Fruit fly (Drosophila melanogaster) whole organism, prepupa: ENCODE measurements around the gene CG13385.

Source experiments
- CG10631 ChIP-seq: fragments of 200-800 bp; sonication (Bioruptor generic); optimal IDR thresholded peaks from 2 replicates; lab custom pipeline; 2016; ENCODE audit warnings: missing biosample characterization, missing genetic modification characterization
- CG11902 ChIP-seq: fragments of 200-800 bp; sonication (Bioruptor generic); optimal IDR thresholded peaks from 3 replicates; lab custom pipeline; 2016; ENCODE audit warnings: missing biosample characterization, missing genetic modification characterization
- CG15336 ChIP-seq: fragments of 200-800 bp; sonication (Bioruptor generic); IDR thresholded peaks from 2 replicates; pipeline ENCODE4 v1.3.6; 2022; ENCODE audit warnings: missing biosample characterization, missing genetic modification characterization
- CG16779 ChIP-seq: fragments of 200-800 bp; sonication (Bioruptor generic); optimal IDR thresholded peaks from 3 replicates; lab custom pipeline; 2017; ENCODE audit warnings: missing biosample characterization, mild to moderate bottlenecking, missing genetic modification characterization
- CG3919 ChIP-seq: fragments of 200-800 bp; sonication (Bioruptor generic); optimal IDR thresholded peaks from 3 replicates; lab custom pipeline; 2016; ENCODE audit warnings: missing biosample characterization, missing genetic modification characterization
- CG6163 ChIP-seq: fragments of 200-800 bp; sonication (Bioruptor generic); IDR thresholded peaks from 3 replicates; pipeline ENCODE4 v1.3.6; 2022; ENCODE audit warnings: missing biosample characterization, missing genetic modification characterization
- CG6792 ChIP-seq: fragments of 200-800 bp; sonication (Bioruptor generic); optimal IDR thresholded peaks from 3 replicates; lab custom pipeline; 2016; ENCODE audit warnings: missing biosample characterization, missing genetic modification characterization
- CG6808 ChIP-seq: fragments of 200-800 bp; sonication (Bioruptor generic); optimal IDR thresholded peaks from 3 replicates; lab custom pipeline; 2017; ENCODE audit warnings: missing biosample characterization, missing genetic modification characterization, mild to moderate bottlenecking, moderate library complexity, missing genetic modification reagents
- CG6854 ChIP-seq: fragments of 200-800 bp; sonication (Bioruptor generic); optimal IDR thresholded peaks from 2 replicates; lab custom pipeline; 2017; ENCODE audit warnings: missing biosample characterization, mild to moderate bottlenecking, missing genetic modification characterization
- CG8632 ChIP-seq: fragments of 200-800 bp; sonication (Bioruptor generic); optimal IDR thresholded peaks from 3 replicates; lab custom pipeline; 2016; ENCODE audit warnings: missing biosample characterization, missing genetic modification characterization
- Eip75B ChIP-seq: fragments of 200-800 bp; sonication (Bioruptor generic); optimal IDR thresholded peaks from 3 replicates; lab custom pipeline; 2016; ENCODE audit warnings: missing biosample characterization, missing genetic modification characterization
- Eip78C ChIP-seq: fragments of 200-800 bp; sonication (Bioruptor generic); peaks from one replicate; lab custom pipeline; 2016; ENCODE audit warnings: missing biosample characterization, missing genetic modification characterization
- Eip93F ChIP-seq: fragments of 200-800 bp; sonication (Bioruptor generic); optimal IDR thresholded peaks from 2 replicates; lab custom pipeline; 2016; ENCODE audit warnings: missing biosample characterization, mild to moderate bottlenecking, missing genetic modification characterization
- Ets21C ChIP-seq: fragments of 200-800 bp; sonication (Bioruptor generic); optimal IDR thresholded peaks from 3 replicates; lab custom pipeline; 2016; ENCODE audit warnings: missing biosample characterization, missing genetic modification characterization
- Gug ChIP-seq: fragments of 200-800 bp; sonication (Bioruptor generic); IDR thresholded peaks from 2 replicates; pipeline ENCODE4 v1.3.6; 2022; ENCODE audit warnings: missing biosample characterization, missing genetic modification characterization
- Hr4 ChIP-seq: fragments of 200-800 bp; sonication (Bioruptor generic); optimal IDR thresholded peaks from 3 replicates; lab custom pipeline; 2016; ENCODE audit warnings: missing biosample characterization, missing genetic modification characterization
- Smox ChIP-seq: fragments of 200-800 bp; sonication (Bioruptor generic); optimal IDR thresholded peaks from 3 replicates; lab custom pipeline; 2016; ENCODE audit warnings: missing biosample characterization, missing genetic modification characterization
- achi ChIP-seq: fragments of 200-800 bp; sonication (Bioruptor generic); optimal IDR thresholded peaks from 3 replicates; lab custom pipeline; 2016; ENCODE audit warnings: missing biosample characterization, missing genetic modification characterization
- esn ChIP-seq: fragments of 200-800 bp; sonication (Bioruptor generic); optimal IDR thresholded peaks from 2 replicates; lab custom pipeline; 2016; ENCODE audit warnings: missing biosample characterization, mild to moderate bottlenecking, missing genetic modification characterization, moderate library complexity
- fd59A ChIP-seq: fragments of 200-800 bp; sonication (Bioruptor generic); optimal IDR thresholded peaks from 2 replicates; lab custom pipeline; 2017; ENCODE audit warnings: missing biosample characterization, mild to moderate bottlenecking, missing genetic modification characterization, missing genetic modification reagents
- fkh ChIP-seq: fragments of 200-800 bp; sonication (Bioruptor generic); optimal IDR thresholded peaks from 3 replicates; lab custom pipeline; 2017; ENCODE audit warnings: missing biosample characterization, mild to moderate bottlenecking, missing genetic modification characterization, moderate library complexity
- lz ChIP-seq: fragments of 200-800 bp; sonication (Bioruptor generic); optimal IDR thresholded peaks from 3 replicates; lab custom pipeline; 2016; ENCODE audit warnings: missing biosample characterization, missing genetic modification characterization
- pdm3 ChIP-seq: fragments of 200-800 bp; sonication (Bioruptor generic); optimal IDR thresholded peaks from 3 replicates; lab custom pipeline; 2016; ENCODE audit warnings: missing biosample characterization, missing genetic modification characterization
- salr ChIP-seq, 2 experiments: fragments of 200-800 bp; sonication (Bioruptor generic); optimal IDR thresholded peaks; 3 replicates each; lab custom pipeline; 2016 to 2018; ENCODE audit warnings: missing biosample characterization in 2 of 2, missing genetic modification characterization in 2 of 2, mild to moderate bottlenecking in 1 of 2
- spab ChIP-seq: fragments of 200-800 bp; sonication (Bioruptor generic); optimal IDR thresholded peaks from 2 replicates; lab custom pipeline; 2017; ENCODE audit warnings: missing biosample characterization, mild to moderate bottlenecking, missing genetic modification characterization, missing genetic modification reagents
- svp ChIP-seq: fragments of 200-800 bp; sonication (Bioruptor generic); peaks from one replicate; lab custom pipeline; 2016; ENCODE audit warnings: missing biosample characterization, missing genetic modification characterization
- vri ChIP-seq: fragments of 200-800 bp; sonication (Bioruptor generic); optimal IDR thresholded peaks from 3 replicates; lab custom pipeline; 2016; ENCODE audit warnings: missing biosample characterization, mild to moderate bottlenecking, missing genetic modification characterization

Gene CG13385

dm6 chr2L:8437176-8437575 is 40.7 kb downstream of the CG13385 start, which contains the start of the genes D12 and Chrac-14:
TSS of gene D12 (minus strand) at chr2L:8437365.
TSS of gene Chrac-14 (plus strand) at chr2L:8437405.
- TF ChIP-seq fkh (GFP tag; lab: Kevin White, UChicago) = peak; percentile 88
- TF ChIP-seq CG6163 (GFP tag; lab: Robert Waterston, UW) = 0 out of 3 replicates have a peak, but pooled peaks have one; percentile 27
- TF ChIP-seq Smox = no peak
- TF ChIP-seq esn (GFP tag; lab: Kevin White, UChicago) = peak; percentile 25

- TF ChIP-seq spab (GFP tag; lab: Kevin White, UChicago) = no peak
- TF ChIP-seq vri (GFP tag; lab: Kevin White, UChicago) = no peak
- TF ChIP-seq CG8632 (GFP tag; lab: Kevin White, UChicago) = no peak
- no peak for TF ChIP-seq svp (GFP tag; lab: Kevin White, UChicago)
- TF ChIP-seq Hr4 = no peak
- TF ChIP-seq Ets21C (GFP tag; lab: Kevin White, UChicago) = no peak
- no peak for TF ChIP-seq Eip78C (GFP tag; lab: Kevin White, UChicago)
- TF ChIP-seq achi (GFP tag; lab: Kevin White, UChicago) = no peak
- TF ChIP-seq CG11902 (GFP tag; lab: Kevin White, UChicago) = no peak
- no peak for TF ChIP-seq salr (GFP tag; optimal IDR thresholded peaks at IDR 0.05; lab: Kevin White, UChicago)
Measured at dm6 chr2L:8438052-8438451, 41.6 kb downstream of the CG13385 start, which contains the start of gene mus201. TSS of gene mus201 (plus strand) at chr2L:8438169.

dm6 chr2L:8442147-8442546 is 45.7 kb downstream of the CG13385 start, which contains the start of gene CG31897:
TSS of gene CG31897 (plus strand) at chr2L:8442447.
- TF ChIP-seq Eip93F (GFP tag; lab: Kevin White, UChicago) = no peak
- no peak for TF ChIP-seq CG15336
- TF ChIP-seq Eip75B = no peak
- no peak for TF ChIP-seq CG6854 (GFP tag; lab: Kevin White, UChicago)
- no peak for TF ChIP-seq CG16779 (tag; lab: Kevin White, UChicago)
- TF ChIP-seq salr (GFP tag; optimal IDR thresholded peaks at IDR 0.05; lab: Kevin White, UChicago) = no peak
- no peak for TF ChIP-seq CG3919 (GFP tag; lab: Kevin White, UChicago)
- no peak for TF ChIP-seq CG6808
- TF ChIP-seq fd59A (GFP tag; lab: Kevin White, UChicago) = no peak
- no peak for TF ChIP-seq pdm3 (GFP tag; lab: Kevin White, UChicago)
- no peak for TF ChIP-seq CG11902 (GFP tag; lab: Kevin White, UChicago)
- no peak for TF ChIP-seq Gug (GFP tag; lab: Robert Waterston, UW)
- no peak for TF ChIP-seq spab (GFP tag; lab: Kevin White, UChicago)
- TF ChIP-seq lz = no peak
- TF ChIP-seq CG10631 (GFP tag; lab: Kevin White, UChicago) = no peak
- no peak for TF ChIP-seq CG6792
- TF ChIP-seq vri (GFP tag; lab: Kevin White, UChicago) = no peak
- TF ChIP-seq, all 60 proteins: peak for 0
